Fruit fly (Drosophila melanogaster) whole organism, embryonic: ENCODE measurements around the gene CG13250.

ENCODE experiments used
- ATbp ChIP-seq: fragments of 200-800 bp; sonication (Bioruptor generic); optimal IDR thresholded peaks from 2 replicates; lab custom pipeline; 2017; ENCODE audit warnings: missing biosample characterization, mild to moderate bottlenecking, missing genetic modification characterization, missing genetic modification reagents
- Abd-B ChIP-seq: fragments of 200-800 bp; sonication (Bioruptor generic); optimal IDR thresholded peaks from 2 replicates; lab custom pipeline; 2018; ENCODE audit warnings: missing biosample characterization, mild to moderate bottlenecking, missing genetic modification characterization, moderate library complexity
- Ada2b ChIP-seq: fragments of 200-800 bp; sonication (Bioruptor generic); IDR thresholded peaks from 2 replicates; pipeline ENCODE4 v1.3.6; 2022; ENCODE audit warnings: missing biosample characterization, missing genetic modification characterization
- Antp ChIP-seq: fragments of 200-800 bp; sonication (Bioruptor generic); optimal IDR thresholded peaks from 3 replicates; lab custom pipeline; 2016; ENCODE audit warnings: missing biosample characterization, missing genetic modification characterization
- CG10959 ChIP-seq: fragments of 200-800 bp; sonication (Bioruptor generic); IDR thresholded peaks from 2 replicates; pipeline ENCODE4 v1.3.6; 2022; ENCODE audit warnings: missing biosample characterization, missing genetic modification characterization
- CG11247 ChIP-seq: fragments of 200-800 bp; sonication (Bioruptor generic); IDR thresholded peaks from 2 replicates; pipeline ENCODE4 v1.3.6; 2022; ENCODE audit warnings: missing biosample characterization, missing genetic modification characterization
- CG11456 ChIP-seq: fragments of 200-800 bp; sonication (Bioruptor generic); IDR thresholded peaks from 3 replicates; pipeline ENCODE4 v1.3.6; 2022; ENCODE audit warnings: missing biosample characterization, missing genetic modification characterization
- CG15269 ChIP-seq: fragments of 200-800 bp; sonication (Bioruptor generic); optimal IDR thresholded peaks from 2 replicates; lab custom pipeline; 2018; ENCODE audit warnings: missing biosample characterization, mild to moderate bottlenecking, missing genetic modification characterization, moderate library complexity
- CG15696 ChIP-seq: fragments of 200-800 bp; sonication (Bioruptor generic); optimal IDR thresholded peaks from 2 replicates; lab custom pipeline; 2019; ENCODE audit warnings: missing biosample characterization, mild to moderate bottlenecking, missing genetic modification characterization, moderate library complexity
- CG1603 ChIP-seq: fragments of 200-800 bp; sonication (Bioruptor generic); optimal IDR thresholded peaks from 2 replicates; lab custom pipeline; 2019; ENCODE audit warnings: missing biosample characterization, mild to moderate bottlenecking, missing genetic modification characterization, moderate library complexity
- CG16813 ChIP-seq: fragments of 200-800 bp; sonication (Bioruptor generic); IDR thresholded peaks from 3 replicates; pipeline ENCODE4 v1.3.6; 2022; ENCODE audit warnings: missing biosample characterization, missing genetic modification characterization; ENCODE audit not compliant: partially characterized antibody
- CG17568 ChIP-seq: fragments of 200-800 bp; sonication (Bioruptor generic); optimal IDR thresholded peaks from 2 replicates; lab custom pipeline; 2018; ENCODE audit warnings: missing biosample characterization, mild to moderate bottlenecking, missing genetic modification characterization, moderate library complexity
- CG17802 ChIP-seq: fragments of 200-800 bp; sonication (Bioruptor generic); optimal IDR thresholded peaks from 2 replicates; lab custom pipeline; 2018; ENCODE audit warnings: missing biosample characterization, mild to moderate bottlenecking, missing genetic modification characterization, moderate library complexity
- CG31365 ChIP-seq: fragments of 200-800 bp; sonication (Bioruptor generic); optimal IDR thresholded peaks from 2 replicates; lab custom pipeline; 2018; ENCODE audit warnings: missing biosample characterization, mild to moderate bottlenecking, missing genetic modification characterization
- CG31388 ChIP-seq: fragments of 200-800 bp; sonication (Bioruptor generic); optimal IDR thresholded peaks from 2 replicates; lab custom pipeline; 2016; ENCODE audit warnings: missing biosample characterization, missing genetic modification characterization
- CG3281 ChIP-seq: fragments of 200-800 bp; sonication (Bioruptor generic); optimal IDR thresholded peaks from 3 replicates; lab custom pipeline; 2017; ENCODE audit warnings: missing biosample characterization, mild to moderate bottlenecking, missing genetic modification characterization
- CG34376 ChIP-seq: fragments of 200-800 bp; sonication (Bioruptor generic); optimal IDR thresholded peaks from 2 replicates; lab custom pipeline; 2018; ENCODE audit warnings: missing biosample characterization, mild to moderate bottlenecking, missing genetic modification characterization
- CG6175 ChIP-seq: fragments of 200-800 bp; sonication (Bioruptor generic); IDR thresholded peaks from 3 replicates; pipeline ENCODE4 v1.3.6; 2022; ENCODE audit warnings: missing biosample characterization, missing genetic modification characterization
- CG7271 ChIP-seq: fragments of 200-800 bp; sonication (Bioruptor generic); optimal IDR thresholded peaks from 2 replicates; lab custom pipeline; 2018; ENCODE audit warnings: missing biosample characterization, mild to moderate bottlenecking, missing genetic modification characterization, moderate library complexity
- CG8290 ChIP-seq, 3 experiments: fragments of 200-800 bp; sonication (Bioruptor generic); optimal IDR thresholded peaks; 2 replicates each; lab custom pipeline; 2016 to 2019; ENCODE audit warnings: missing biosample characterization in 3 of 3, missing genetic modification characterization in 3 of 3, mild to moderate bottlenecking in 2 of 3, moderate library complexity in 1 of 3
- Ets65A ChIP-seq: fragments of 200-800 bp; sonication (Bioruptor generic); peaks from one replicate; lab custom pipeline; 2016; ENCODE audit warnings: missing biosample characterization, missing genetic modification characterization
- Hey ChIP-seq: fragments of 200-800 bp; sonication (Bioruptor generic); optimal IDR thresholded peaks from 3 replicates; lab custom pipeline; 2018; ENCODE audit warnings: missing biosample characterization, mild to moderate bottlenecking, missing genetic modification characterization
- HmgZ ChIP-seq: fragments of 200-800 bp; sonication (Bioruptor generic); optimal IDR thresholded peaks from 2 replicates; lab custom pipeline; 2018; ENCODE audit warnings: missing biosample characterization, mild to moderate bottlenecking, missing genetic modification characterization
- Hr39 ChIP-seq: fragments of >200 bp; optimal IDR thresholded peaks from 2 replicates; lab custom pipeline; 2017
- MTF-1 ChIP-seq: fragments of 200-800 bp; sonication (Bioruptor generic); optimal IDR thresholded peaks from 2 replicates; lab custom pipeline; 2018; ENCODE audit warnings: missing biosample characterization, mild to moderate bottlenecking, missing genetic modification characterization, borderline replicate concordance
- Neu2 ChIP-seq: fragments of 200-800 bp; sonication (Bioruptor generic); optimal IDR thresholded peaks from 3 replicates; lab custom pipeline; 2016; ENCODE audit warnings: missing biosample characterization, missing genetic modification characterization, borderline replicate concordance
- Ssrp ChIP-seq: fragments of 200-800 bp; sonication (Bioruptor generic); optimal IDR thresholded peaks from 2 replicates; lab custom pipeline; 2018; ENCODE audit warnings: missing biosample characterization, mild to moderate bottlenecking, missing genetic modification characterization, moderate library complexity
- ash1 ChIP-seq: fragments of 200-800 bp; sonication (Bioruptor generic); optimal IDR thresholded peaks from 2 replicates; lab custom pipeline; 2018; ENCODE audit warnings: missing biosample characterization, mild to moderate bottlenecking, missing genetic modification characterization
- caup ChIP-seq: fragments of 200-800 bp; sonication (Bioruptor generic); optimal IDR thresholded peaks from 3 replicates; lab custom pipeline; 2017; ENCODE audit warnings: missing biosample characterization, mild to moderate bottlenecking, missing genetic modification characterization, moderate library complexity; ENCODE audit not compliant: severe bottlenecking
- croc ChIP-seq: fragments of 200-800 bp; sonication (Bioruptor generic); conservative IDR thresholded peaks from 3 replicates; pipeline ENCODE4 v1.3.6; 2022; ENCODE audit warnings: missing biosample characterization, missing genetic modification characterization
- eve ChIP-seq, 2 experiments: fragments of >200 bp; optimal IDR thresholded peaks; 2 replicates each; lab custom pipeline; 2017; ENCODE audit warnings: missing biosample characterization in 2 of 2, missing genetic modification characterization in 2 of 2
- ewg ChIP-seq: fragments of 200-800 bp; sonication (Bioruptor generic); optimal IDR thresholded peaks from 3 replicates; lab custom pipeline; 2017; ENCODE audit warnings: mild to moderate bottlenecking, missing biosample characterization, missing genetic modification reagents, missing genetic modification characterization
- exex ChIP-seq: fragments of 200-800 bp; sonication (Bioruptor generic); optimal IDR thresholded peaks from 4 replicates; lab custom pipeline; 2018; ENCODE audit warnings: missing biosample characterization, mild to moderate bottlenecking, missing genetic modification characterization, moderate library complexity
- fd102C ChIP-seq: fragments of 200-800 bp; sonication (Bioruptor generic); optimal IDR thresholded peaks from 2 replicates; lab custom pipeline; 2018; ENCODE audit warnings: missing biosample characterization, mild to moderate bottlenecking, missing genetic modification characterization, moderate library complexity
- fd64A ChIP-seq: fragments of 200-800 bp; sonication (Bioruptor generic); optimal IDR thresholded peaks from 3 replicates; lab custom pipeline; 2018; ENCODE audit warnings: missing biosample characterization, mild to moderate bottlenecking, missing genetic modification characterization
- gro ChIP-seq: fragments of 200-800 bp; sonication (Bioruptor generic); optimal IDR thresholded peaks from 2 replicates; lab custom pipeline; 2016; ENCODE audit warnings: missing biosample characterization, missing genetic modification characterization
- gsb ChIP-seq: fragments of 200-800 bp; sonication (Bioruptor generic); IDR thresholded peaks from 2 replicates; pipeline ENCODE4 v1.3.6; 2022; ENCODE audit warnings: missing biosample characterization, missing genetic modification characterization
- hbn ChIP-seq: fragments of 200-800 bp; sonication (Bioruptor generic); IDR thresholded peaks from 2 replicates; pipeline ENCODE4 v1.3.6; 2022; ENCODE audit warnings: missing biosample characterization, missing genetic modification characterization; ENCODE audit not compliant: partially characterized antibody
- mirr ChIP-seq: fragments of 200-800 bp; sonication (Bioruptor generic); optimal IDR thresholded peaks from 3 replicates; lab custom pipeline; 2018; ENCODE audit warnings: missing biosample characterization, mild to moderate bottlenecking, missing genetic modification characterization
- nau ChIP-seq: fragments of 200-800 bp; sonication (Bioruptor generic); optimal IDR thresholded peaks from 3 replicates; lab custom pipeline; 2017; ENCODE audit warnings: missing biosample characterization, mild to moderate bottlenecking, missing genetic modification characterization, missing genetic modification reagents
- sens ChIP-seq: fragments of 200-800 bp; sonication (Bioruptor generic); peaks from one replicate; lab custom pipeline; 2016; ENCODE audit warnings: missing biosample characterization, missing genetic modification characterization
- slbo ChIP-seq: fragments of 200-800 bp; sonication (Bioruptor generic); IDR thresholded peaks from 2 replicates; pipeline ENCODE4 v1.3.6; 2022; ENCODE audit warnings: missing biosample characterization, missing genetic modification characterization
- stc ChIP-seq: fragments of 200-800 bp; sonication (Bioruptor generic); IDR thresholded peaks from 2 replicates; pipeline ENCODE4 v1.3.6; 2022; ENCODE audit warnings: missing biosample characterization, missing genetic modification characterization
- sug ChIP-seq: fragments of 200-800 bp; optimal IDR thresholded peaks from 2 replicates; lab custom pipeline; 2019; ENCODE audit warnings: missing biosample characterization, mild to moderate bottlenecking, missing genetic modification characterization, moderate library complexity
- tgo ChIP-seq: fragments of 200-800 bp; sonication (Bioruptor generic); IDR thresholded peaks from 3 replicates; pipeline ENCODE4 v1.3.6; 2022; ENCODE audit warnings: missing biosample characterization, missing genetic modification characterization
- tx ChIP-seq: fragments of 200-800 bp; sonication (Bioruptor generic); optimal IDR thresholded peaks from 2 replicates; lab custom pipeline; 2016; ENCODE audit warnings: missing biosample characterization, missing genetic modification characterization
- vfl ChIP-seq: fragments of 200-800 bp; sonication (Bioruptor generic); optimal IDR thresholded peaks from 2 replicates; lab custom pipeline; 2016; ENCODE audit warnings: missing biosample characterization, missing genetic modification characterization
- yki ChIP-seq: fragments of >200 bp; optimal IDR thresholded peaks from 3 replicates; lab custom pipeline; 2018

The CG13250 gene

DNA sequence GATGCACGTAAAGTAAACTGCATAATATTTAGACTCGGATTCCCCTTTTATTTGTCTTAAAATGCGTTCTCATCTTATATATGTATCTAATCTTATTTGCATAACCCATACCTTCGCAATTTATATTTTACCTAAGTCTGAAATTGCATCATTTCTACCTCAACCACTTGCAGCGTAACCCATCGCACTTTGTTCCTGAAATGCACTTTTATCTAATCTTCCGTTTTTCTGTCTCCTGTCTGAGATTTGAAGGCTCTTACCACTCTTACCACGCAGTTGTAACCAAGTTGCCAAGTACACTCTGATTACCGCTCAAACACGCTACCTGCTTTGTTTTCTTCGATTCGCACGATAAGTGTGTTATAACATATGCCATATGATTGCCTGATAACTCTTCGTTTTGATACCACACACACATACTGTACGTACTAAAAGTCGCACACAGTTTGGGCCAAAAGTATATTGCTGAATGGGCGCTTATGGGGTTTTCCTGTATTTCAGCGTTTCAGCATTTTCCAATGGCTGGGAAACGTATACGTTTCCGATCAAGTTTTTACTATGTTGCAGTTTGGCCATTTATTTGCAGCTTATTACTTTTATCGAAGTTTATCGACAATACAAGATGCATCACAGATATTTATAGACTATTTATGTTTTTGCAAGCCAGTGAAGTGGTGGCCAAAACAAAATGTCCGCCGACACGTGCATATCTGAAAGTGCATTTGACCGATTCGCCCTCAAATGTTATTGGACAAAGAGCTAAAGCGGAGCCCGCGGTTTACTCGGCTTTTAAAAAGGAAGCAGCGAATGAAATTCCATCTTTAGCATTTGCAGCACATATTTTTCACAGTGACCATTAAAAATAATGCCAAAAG, 5.8 kb downstream of the CG13250 start (continued):
- TF ChIP-seq Abd-B (GFP tag; lab: Kevin White, UChicago) (no peak), gro (GFP tag; lab: Kevin White, UChicago) (peak; percentile 13), yki (lab: Kevin White, UChicago) (no peak), CG1603 (tag; lab: Kevin White, UChicago) (no peak), MTF-1 (GFP tag; lab: Kevin White, UChicago) (no peak), caup (peak; percentile 5), gsb (GFP tag; lab: Robert Waterston, UW) (no peak), tgo (GFP tag; lab: Robert Waterston, UW) (0 out of 3 replicates have a peak, but pooled peaks have one; percentile 29), CG16813 (GFP tag; lab: Robert Waterston, UW) (no peak), eve (GFP tag; optimal IDR thresholded peaks at IDR 0.05; lab: Kevin White, UChicago) (peak in 1 of 2 experiments; percentile 50), CG17802 (tag; lab: Kevin White, UChicago) (no peak), CG31388 (GFP tag; lab: Kevin White, UChicago) (no peak), CG7271 (tag; lab: Kevin White, UChicago) (no peak), CG15269 (tag; lab: Kevin White, UChicago) (peak; percentile 18), CG11247 (GFP tag; lab: Robert Waterston, UW) (no peak), slbo (GFP tag; lab: Robert Waterston, UW) (0 out of 2 replicates have a peak, but pooled peaks have one; percentile 38), CG10959 (GFP tag; lab: Robert Waterston, UW) (no peak), Hr39 (lab: Kevin White, UChicago) (no peak), mirr (GFP tag; lab: Kevin White, UChicago) (peak; percentile 89), Ets65A (GFP tag; lab: Kevin White, UChicago) (peak; percentile 80), CG17568 (GFP tag; lab: Kevin White, UChicago) (no peak), Ssrp (tag; lab: Kevin White, UChicago) (no peak), fd64A (no peak), CG31365 (tag; lab: Kevin White, UChicago) (no peak), CG6175 (GFP tag; lab: Robert Waterston, UW) (0 out of 3 replicates have a peak, but pooled peaks have one; percentile 11), vfl (GFP tag; lab: Kevin White, UChicago) (no peak), CG15696 (tag; lab: Kevin White, UChicago) (no peak), CG3281 (GFP tag; lab: Kevin White, UChicago) (peak; percentile 20), HmgZ (tag; lab: Kevin White, UChicago) (peak; percentile 16), Ada2b (GFP tag; lab: Robert Waterston, UW) (0 out of 2 replicates have a peak, but pooled peaks have one; percentile 4), ewg (GFP tag; lab: Kevin White, UChicago) (no peak), exex (tag; lab: Kevin White, UChicago) (peak; percentile 71), sens (GFP tag; lab: Kevin White, UChicago) (peak; percentile 74), CG8290 (GFP tag; optimal IDR thresholded peaks at IDR 0.05; lab: Kevin White, UChicago) (no peak), CG8290 (tag; optimal IDR thresholded peaks at IDR 0.05; lab: Kevin White, UChicago) (peak in 1 of 2 experiments; percentile 6), fd102C (GFP tag; lab: Kevin White, UChicago) (no peak), ATbp (GFP tag; lab: Kevin White, UChicago) (no peak), Neu2 (GFP tag; lab: Kevin White, UChicago) (no peak), stc (no peak), nau (GFP tag; lab: Kevin White, UChicago) (no peak), Antp (no peak), croc (GFP tag; lab: Robert Waterston, UW) (no peak), CG11456 (GFP tag; lab: Robert Waterston, UW) (no peak), ash1 (GFP tag; lab: Kevin White, UChicago) (no peak), hbn (no peak), CG34376 (GFP tag; lab: Kevin White, UChicago) (peak; percentile 27), tx (GFP tag; lab: Kevin White, UChicago) (no peak), sug (tag; lab: Kevin White, UChicago) (peak; percentile 51), Hey (tag; lab: Kevin White, UChicago) (peak; percentile 32)
